Worm (Caenorhabditis elegans) whole organism, midembryonic: Measurements from ENCODE around the gene rom-3.

Experiments used
- T22C8.4 ChIP-seq: fragments of 200-800 bp; sonication (Bioruptor generic); IDR thresholded peaks from 2 replicates; pipeline ENCODE4 v1.3.6; 2022; ENCODE audit warnings: missing genetic modification characterization, missing compliant biosample characterization
- cog-1 ChIP-seq: sonication (generic microtip); optimal IDR thresholded peaks from 2 replicates; lab custom pipeline; 2016; ENCODE audit warnings: missing genetic modification characterization, missing compliant biosample characterization
- flt-1 ChIP-seq: fragments of 200-800 bp; sonication (Bioruptor generic); IDR thresholded peaks from 2 replicates; pipeline ENCODE4 v1.3.6; 2022; ENCODE audit warnings: missing genetic modification characterization, missing compliant biosample characterization
- klf-2 ChIP-seq: fragments of 200-800 bp; sonication (Bioruptor generic); conservative IDR thresholded peaks from 2 replicates; pipeline ENCODE4 v1.3.6; 2022; ENCODE audit warnings: missing genetic modification reagents, missing genetic modification characterization, missing compliant biosample characterization
- med-1 ChIP-seq: sonication (generic microtip); optimal IDR thresholded peaks from 2 replicates; lab custom pipeline; 2017; ENCODE audit warnings: missing genetic modification characterization, mild to moderate bottlenecking, missing compliant biosample characterization, antibody characterized with exemption, missing genetic modification reagents; ENCODE audit not compliant: insufficient read depth
- ref-1 ChIP-seq: fragments of 200-800 bp; sonication (Bioruptor generic); conservative IDR thresholded peaks from 2 replicates; pipeline ENCODE4 v1.3.6; 2022; ENCODE audit warnings: missing genetic modification reagents, missing genetic modification characterization, missing compliant biosample characterization
- tab-1 ChIP-seq: fragments of 200-800 bp; sonication (Bioruptor generic); IDR thresholded peaks from 2 replicates; pipeline ENCODE4 v1.3.6; 2022; ENCODE audit warnings: missing genetic modification characterization, missing compliant biosample characterization
- ztf-23 ChIP-seq: fragments of 200-800 bp; sonication (Bioruptor generic); IDR thresholded peaks from 2 replicates; pipeline ENCODE4 v1.3.6; 2022; ENCODE audit warnings: missing genetic modification reagents, missing genetic modification characterization, missing compliant biosample characterization
- ztf-29 ChIP-seq: fragments of 200-800 bp; sonication (Bioruptor generic); IDR thresholded peaks from 2 replicates; pipeline ENCODE4 v1.3.6; 2022; ENCODE audit warnings: missing genetic modification reagents, missing genetic modification characterization, missing compliant biosample characterization

rom-3 gene

ce11 chrIV:16939001-16939400 lies 31.3 kb downstream of the rom-3 start, which contains the start of gene Y116A8C.10:
Gene Y116A8C.10, minus strand, starts transcription at chrIV:16939101.
- no peak for TF ChIP-seq tab-1 (GFP tag; lab: Robert Waterston, UW)
- no peak for TF ChIP-seq ztf-29 (GFP tag; lab: Robert Waterston, UW)
- TF ChIP-seq T22C8.4: no peak
- no peak for TF ChIP-seq ztf-23

- no peak for TF ChIP-seq ztf-23
- no peak for TF ChIP-seq klf-2
- TF ChIP-seq med-1: no peak
- no peak for TF ChIP-seq ztf-29 (GFP tag; lab: Robert Waterston, UW)
Observed at ce11 chrIV:16936053-16936452, 34.2 kb downstream of the rom-3 start.

DNA sequence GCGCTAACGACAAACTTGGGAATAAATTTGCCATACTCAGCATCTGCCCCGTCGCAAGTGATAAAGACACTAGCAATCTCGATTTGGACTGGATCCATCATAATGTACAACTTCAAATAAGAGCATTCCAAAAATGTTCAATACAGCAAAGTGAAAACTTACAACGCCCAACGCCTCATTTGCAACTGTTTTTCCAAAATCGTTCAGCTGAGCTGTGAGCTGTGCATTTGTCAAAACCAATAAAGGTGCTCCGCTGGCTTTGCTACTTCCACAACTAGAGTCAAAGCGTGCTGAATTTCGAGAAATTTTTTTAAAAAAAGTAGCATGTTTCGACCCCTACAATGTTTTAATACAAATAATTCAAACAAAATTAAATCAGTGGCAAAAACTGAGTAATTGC lies 39.2 kb downstream of the rom-3 start, which contains the start of gene Y116A8C.49:
TSS of gene Y116A8C.49 (minus strand) at position 101 of the 400 bp plus-strand sequence.
- TF ChIP-seq tab-1 (GFP tag; lab: Robert Waterston, UW): no peak
- no peak for TF ChIP-seq flt-1
- no peak for TF ChIP-seq med-1
- TF ChIP-seq ztf-29 (GFP tag; lab: Robert Waterston, UW): no peak
- no peak for TF ChIP-seq ztf-23
- no peak for TF ChIP-seq cog-1 (tag; lab: Kevin White, UChicago)
- TF ChIP-seq ref-1 (GFP tag; lab: Robert Waterston, UW): no peak
- no peak for TF ChIP-seq klf-2
- no peak for TF ChIP-seq T22C8.4

DNA sequence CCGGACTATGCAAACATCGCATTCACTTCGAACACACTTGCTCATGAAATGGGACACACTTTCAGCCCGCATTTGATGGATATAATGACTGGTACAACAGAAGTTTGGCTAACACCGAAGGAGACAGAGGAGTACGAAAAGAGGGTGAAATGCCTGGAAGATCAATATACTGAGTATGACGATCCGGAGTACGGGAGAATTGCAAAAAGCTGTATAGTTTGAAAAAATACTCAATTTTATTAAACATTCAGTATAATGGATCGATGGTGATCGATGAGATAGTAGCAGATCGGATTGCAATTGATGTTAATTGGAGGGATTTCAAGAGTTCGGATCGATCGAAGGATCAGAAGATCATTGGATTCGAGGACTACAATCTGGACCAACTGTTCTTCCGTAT lies 43.7 kb downstream of the rom-3 start:
- no peak for TF ChIP-seq tab-1 (GFP tag; lab: Robert Waterston, UW)
- no peak for TF ChIP-seq ref-1 (GFP tag; lab: Robert Waterston, UW)
- no peak for TF ChIP-seq T22C8.4
- TF ChIP-seq med-1: no peak
- TF ChIP-seq cog-1 (tag; lab: Kevin White, UChicago): no peak
- TF ChIP-seq ztf-29 (GFP tag; lab: Robert Waterston, UW): no peak
- no peak for TF ChIP-seq klf-2
- no peak for TF ChIP-seq flt-1
- no peak for TF ChIP-seq ztf-23

- TF ChIP-seq klf-2: no peak
Observed at ce11 chrIV:16925363-16925863, 44.9 kb downstream of the rom-3 start.

ce11 chrIV:16924092-16924491 lies 46.2 kb downstream of the rom-3 start, which contains the start of gene nep-24:
Gene nep-24, plus strand, starts transcription at chrIV:16924392.
- TF ChIP-seq tab-1 (GFP tag; lab: Robert Waterston, UW) (no peak), T22C8.4 (no peak), med-1 (no peak), ref-1 (GFP tag; lab: Robert Waterston, UW) (no peak), ztf-23 (no peak), ztf-29 (GFP tag; lab: Robert Waterston, UW) (no peak), klf-2 (no peak), cog-1 (tag; lab: Kevin White, UChicago) (no peak), flt-1 (no peak)

DNA sequence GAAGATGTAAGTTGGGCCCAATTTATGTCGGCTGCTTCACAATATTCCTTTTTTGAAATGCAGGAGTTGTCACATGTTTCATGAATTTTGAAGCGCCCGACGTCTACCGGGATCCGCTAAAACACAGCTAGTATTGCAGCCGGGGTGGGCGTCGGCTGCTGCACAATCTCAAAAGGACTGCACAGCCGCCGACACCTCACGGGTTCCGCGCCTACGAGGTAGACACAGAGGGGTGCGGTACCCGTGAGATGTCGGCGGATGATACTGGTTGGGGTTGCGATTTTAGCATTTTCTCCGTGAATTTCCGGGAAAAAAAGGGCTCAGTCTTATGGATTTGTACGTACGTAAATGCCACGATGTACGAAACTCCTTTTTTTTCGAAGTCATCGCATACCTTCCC lies 48.3 kb downstream of the rom-3 start:
- TF ChIP-seq ztf-29 (GFP tag; lab: Robert Waterston, UW) (no peak), ref-1 (GFP tag; lab: Robert Waterston, UW) (no peak), ztf-23 (no peak), klf-2 (no peak), med-1 (no peak), flt-1 (no peak), T22C8.4 (no peak), tab-1 (GFP tag; lab: Robert Waterston, UW) (no peak), cog-1 (tag; lab: Kevin White, UChicago) (no peak)

DNA sequence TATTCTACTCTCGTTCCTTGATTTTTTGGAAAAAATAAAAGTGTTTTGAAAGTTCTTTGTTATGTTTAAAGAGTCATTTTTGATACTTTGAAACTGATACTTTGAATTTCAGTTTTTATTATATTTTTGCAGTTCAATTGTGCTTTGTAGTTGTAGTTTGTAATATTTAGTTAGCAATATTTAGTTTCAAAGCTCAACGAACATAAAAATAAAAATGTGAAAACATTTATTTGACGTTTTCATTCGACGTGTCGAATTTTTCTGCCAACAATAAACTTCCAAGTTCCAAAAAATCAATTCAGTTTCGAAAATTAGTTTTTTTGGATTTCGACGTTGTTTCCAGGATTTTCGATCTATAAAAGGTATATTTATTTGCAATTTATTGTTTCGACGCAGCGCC lies 50.2 kb downstream of the rom-3 start, which contains the start of gene nep-23:
TSS of gene nep-23 (plus strand) at position 301 of the 400 bp plus-strand sequence.
- no peak for TF ChIP-seq tab-1 (GFP tag; lab: Robert Waterston, UW)

DNA sequence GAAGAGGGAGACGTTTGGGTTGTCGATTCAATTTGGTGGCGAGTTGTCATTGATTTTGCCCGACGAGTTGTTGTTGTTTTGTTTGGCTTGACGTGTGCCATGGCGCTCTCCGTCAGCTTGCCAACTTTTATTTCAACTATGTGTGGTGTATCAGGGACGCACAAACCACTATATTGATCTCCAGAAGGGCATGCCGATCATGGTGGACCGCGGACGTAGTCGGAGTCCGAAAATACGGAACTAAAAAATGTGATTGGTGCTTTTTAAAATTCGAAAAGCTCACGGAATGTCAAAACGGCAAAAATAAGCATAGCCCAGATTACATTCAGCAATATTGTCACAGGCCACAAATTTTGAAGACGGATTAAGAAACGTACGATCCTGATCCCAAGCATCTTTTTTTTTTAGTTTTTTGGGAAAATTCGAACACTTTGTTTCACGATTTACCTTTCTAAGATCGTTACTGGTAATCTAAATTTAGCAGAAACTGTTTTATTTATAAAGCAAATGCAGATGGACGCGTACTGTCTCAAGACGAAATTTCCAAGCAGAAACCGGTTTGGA lies 51.0 kb downstream of the rom-3 start, which contains the start of the genes Y116A8C.470 and Y116A8C.463:
TSS of gene Y116A8C.470 (minus strand) at position 101 of the 564 bp plus-strand sequence.
TSS of gene Y116A8C.463 (plus strand) at position 514 of the 564 bp plus-strand sequence.
- TF ChIP-seq flt-1 (no peak), ztf-23 (no peak), ref-1 (GFP tag; lab: Robert Waterston, UW) (no peak), tab-1 (GFP tag; lab: Robert Waterston, UW) (no peak), ztf-29 (GFP tag; lab: Robert Waterston, UW) (no peak), med-1 (no peak), T22C8.4 (no peak), cog-1 (tag; lab: Kevin White, UChicago) (no peak), klf-2 (no peak)

- TF ChIP-seq ref-1 (GFP tag; lab: Robert Waterston, UW): no peak
Observed at ce11 chrIV:16917831-16918429, 52.4 kb downstream of the rom-3 start, which contains the start of the genes Y116A8C.469 and Y116A8C.468. Gene Y116A8C.469, minus strand, starts transcription at chrIV:16917931. Gene Y116A8C.468, plus strand, starts transcription at chrIV:16918379.

DNA sequence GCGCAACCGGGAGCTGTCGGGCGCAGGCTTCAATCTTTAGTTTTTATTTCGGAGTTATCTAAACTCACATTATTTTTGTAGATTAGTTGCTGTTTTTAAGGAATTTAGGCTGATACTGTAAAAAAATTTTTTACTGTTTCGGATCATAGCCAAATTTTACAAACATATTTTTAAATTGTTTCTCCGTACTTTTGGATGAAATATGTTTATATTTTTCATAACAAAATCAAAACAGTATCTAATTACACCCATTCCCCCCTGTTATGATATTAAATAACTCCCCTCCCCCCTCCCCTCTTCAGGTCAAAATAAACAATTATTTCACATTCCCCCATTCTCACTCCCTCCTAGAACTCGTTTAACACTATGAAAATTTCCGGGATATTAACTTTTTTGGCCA lies 54.5 kb downstream of the rom-3 start, which contains the start of gene Y116A8C.3:
TSS of gene Y116A8C.3 (plus strand) at position 301 of the 400 bp plus-strand sequence.
- TF ChIP-seq T22C8.4 (no peak), ztf-23 (no peak), klf-2 (no peak), ref-1 (GFP tag; lab: Robert Waterston, UW) (no peak), med-1 (no peak), tab-1 (GFP tag; lab: Robert Waterston, UW) (no peak), flt-1 (no peak), ztf-29 (GFP tag; lab: Robert Waterston, UW) (no peak), cog-1 (tag; lab: Kevin White, UChicago) (no peak)
